Worm (Caenorhabditis elegans) whole organism, midembryonic: ENCODE results near the gene kel-1.

Source experiments
- T22C8.4 ChIP-seq: fragments of 200-800 bp; sonication (Bioruptor generic); IDR thresholded peaks from 2 replicates; pipeline ENCODE4 v1.3.6; 2022; ENCODE audit warnings: missing genetic modification characterization, missing compliant biosample characterization
- cog-1 ChIP-seq: sonication (generic microtip); optimal IDR thresholded peaks from 2 replicates; lab custom pipeline; 2016; ENCODE audit warnings: missing genetic modification characterization, missing compliant biosample characterization
- flt-1 ChIP-seq: fragments of 200-800 bp; sonication (Bioruptor generic); IDR thresholded peaks from 2 replicates; pipeline ENCODE4 v1.3.6; 2022; ENCODE audit warnings: missing genetic modification characterization, missing compliant biosample characterization
- klf-2 ChIP-seq: fragments of 200-800 bp; sonication (Bioruptor generic); conservative IDR thresholded peaks from 2 replicates; pipeline ENCODE4 v1.3.6; 2022; ENCODE audit warnings: missing genetic modification reagents, missing genetic modification characterization, missing compliant biosample characterization
- med-1 ChIP-seq: sonication (generic microtip); optimal IDR thresholded peaks from 2 replicates; lab custom pipeline; 2017; ENCODE audit warnings: missing genetic modification characterization, mild to moderate bottlenecking, missing compliant biosample characterization, antibody characterized with exemption, missing genetic modification reagents; ENCODE audit not compliant: insufficient read depth
- ref-1 ChIP-seq: fragments of 200-800 bp; sonication (Bioruptor generic); conservative IDR thresholded peaks from 2 replicates; pipeline ENCODE4 v1.3.6; 2022; ENCODE audit warnings: missing genetic modification reagents, missing genetic modification characterization, missing compliant biosample characterization
- tab-1 ChIP-seq: fragments of 200-800 bp; sonication (Bioruptor generic); IDR thresholded peaks from 2 replicates; pipeline ENCODE4 v1.3.6; 2022; ENCODE audit warnings: missing genetic modification characterization, missing compliant biosample characterization
- ztf-23 ChIP-seq: fragments of 200-800 bp; sonication (Bioruptor generic); IDR thresholded peaks from 2 replicates; pipeline ENCODE4 v1.3.6; 2022; ENCODE audit warnings: missing genetic modification reagents, missing genetic modification characterization, missing compliant biosample characterization
- ztf-29 ChIP-seq: fragments of 200-800 bp; sonication (Bioruptor generic); IDR thresholded peaks from 2 replicates; pipeline ENCODE4 v1.3.6; 2022; ENCODE audit warnings: missing genetic modification reagents, missing genetic modification characterization, missing compliant biosample characterization

kel-1 gene

DNA sequence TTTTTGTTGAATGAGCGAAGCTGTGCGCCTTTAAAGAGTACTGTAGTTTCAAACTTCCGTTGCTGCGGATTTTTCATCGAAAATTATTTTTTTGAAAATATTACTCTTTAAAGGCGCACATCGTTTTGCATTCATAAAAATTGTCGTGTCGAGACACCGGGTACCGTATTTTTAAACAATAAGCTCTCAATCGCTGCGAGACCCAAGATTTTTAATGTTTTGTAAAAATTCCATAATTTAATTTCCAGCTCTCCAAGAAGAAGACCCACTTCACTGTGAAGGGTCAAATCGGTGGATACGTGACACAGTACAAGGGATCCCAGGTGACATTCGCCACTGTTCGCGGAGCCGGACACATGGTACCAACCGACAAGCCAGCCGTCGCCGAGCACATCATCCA, 53.6 kb downstream of the kel-1 start:
- no peak for TF ChIP-seq med-1
- no peak for TF ChIP-seq T22C8.4 (GFP tag; lab: Robert Waterston, UW)
- TF ChIP-seq flt-1 (GFP tag; lab: Robert Waterston, UW) = no peak
- no peak for TF ChIP-seq ztf-29 (GFP tag; lab: Robert Waterston, UW)
- TF ChIP-seq klf-2 (GFP tag; lab: Robert Waterston, UW) = no peak
- no peak for TF ChIP-seq ztf-23
- no peak for TF ChIP-seq tab-1
- TF ChIP-seq ref-1 = no peak
- TF ChIP-seq cog-1 (tag; lab: Kevin White, UChicago) = no peak
